Worm (Caenorhabditis elegans) whole organism, mixed stage, embryonic: Measurements from ENCODE around the gene ntl-3.

ENCODE experiments used
- M03D4.4 ChIP-seq: sonication (generic microtip); optimal IDR thresholded peaks from 2 replicates; lab custom pipeline; 2017; ENCODE audit warnings: mild to moderate bottlenecking, missing genetic modification characterization, missing compliant biosample characterization
- blmp-1 ChIP-seq: fragments of 150-350 bp; optimal IDR thresholded peaks from 2 replicates; lab custom pipeline; 2014; ENCODE audit warnings: missing biosample characterization, missing genetic modification characterization
- ceh-39 ChIP-seq: fragments of 150-350 bp; optimal IDR thresholded peaks from 2 replicates; lab custom pipeline; 2014; ENCODE audit warnings: missing biosample characterization, missing genetic modification characterization
- ceh-43 ChIP-seq: fragments of 200-800 bp; sonication (Bioruptor generic); optimal IDR thresholded peaks from 2 replicates; lab custom pipeline; 2018; ENCODE audit warnings: mild to moderate bottlenecking, missing genetic modification characterization, moderate library complexity, missing compliant biosample characterization
- ceh-83 ChIP-seq: fragments of 200-800 bp; sonication (Bioruptor generic); optimal IDR thresholded peaks from 2 replicates; lab custom pipeline; 2018; ENCODE audit warnings: mild to moderate bottlenecking, missing genetic modification characterization, missing compliant biosample characterization
- cnd-1 ChIP-seq: fragments of 200-800 bp; sonication (Bioruptor generic); optimal IDR thresholded peaks from 2 replicates; lab custom pipeline; 2018; ENCODE audit warnings: mild to moderate bottlenecking, missing genetic modification characterization, missing compliant biosample characterization
- drap-1 ChIP-seq: fragments of 200-800 bp; sonication (Bioruptor generic); optimal IDR thresholded peaks from 3 replicates; lab custom pipeline; 2018; ENCODE audit warnings: mild to moderate bottlenecking, missing genetic modification characterization, missing compliant biosample characterization
- elt-1 ChIP-seq: sonication (generic microtip); optimal IDR thresholded peaks from 2 replicates; lab custom pipeline; 2017; ENCODE audit warnings: missing genetic modification characterization, mild to moderate bottlenecking, missing compliant biosample characterization, antibody characterized with exemption, moderate library complexity, borderline replicate concordance; ENCODE audit not compliant: insufficient read depth
- elt-3 ChIP-seq: fragments of 150-350 bp; optimal IDR thresholded peaks from 2 replicates; lab custom pipeline; 2014; ENCODE audit warnings: missing biosample characterization, missing genetic modification characterization
- flh-1 ChIP-seq: fragments of 200-800 bp; sonication (Bioruptor generic); optimal IDR thresholded peaks from 2 replicates; lab custom pipeline; 2018; ENCODE audit warnings: mild to moderate bottlenecking, missing genetic modification characterization, moderate library complexity, missing compliant biosample characterization
- ham-2 ChIP-seq: fragments of 200-800 bp; sonication (Bioruptor generic); optimal IDR thresholded peaks from 2 replicates; lab custom pipeline; 2018; ENCODE audit warnings: mild to moderate bottlenecking, missing genetic modification characterization, missing compliant biosample characterization
- hlh-1 ChIP-seq: fragments of 150-350 bp; optimal IDR thresholded peaks from 2 replicates; lab custom pipeline; 2014; ENCODE audit warnings: missing biosample characterization, missing genetic modification reagents, missing genetic modification characterization
- lin-13 ChIP-seq: fragments of 150-350 bp; optimal IDR thresholded peaks from 2 replicates; lab custom pipeline; 2014; ENCODE audit warnings: missing biosample characterization, missing genetic modification characterization
- lin-32 ChIP-seq: fragments of 200-800 bp; sonication (Bioruptor generic); optimal IDR thresholded peaks from 2 replicates; lab custom pipeline; 2018; ENCODE audit warnings: mild to moderate bottlenecking, missing genetic modification characterization, missing compliant biosample characterization
- lsy-2 ChIP-seq: fragments of 150-350 bp; optimal IDR thresholded peaks from 2 replicates; lab custom pipeline; 2014; ENCODE audit warnings: missing biosample characterization, missing genetic modification characterization
- mab-5 ChIP-seq: fragments of 150-350 bp; optimal IDR thresholded peaks from 2 replicates; lab custom pipeline; 2014; ENCODE audit warnings: missing biosample characterization, missing genetic modification characterization
- mep-1 ChIP-seq: fragments of 150-350 bp; optimal IDR thresholded peaks from 2 replicates; lab custom pipeline; 2017; ENCODE audit warnings: missing biosample characterization, missing genetic modification reagents, missing genetic modification characterization, inconsistent platforms
- mls-2 ChIP-seq: sonication (generic microtip); optimal IDR thresholded peaks from 2 replicates; lab custom pipeline; 2016; ENCODE audit warnings: mild to moderate bottlenecking, missing genetic modification characterization, moderate library complexity, missing compliant biosample characterization
- nhr-2 ChIP-seq: fragments of 150-350 bp; optimal IDR thresholded peaks from 2 replicates; lab custom pipeline; 2014; ENCODE audit warnings: missing biosample characterization, missing genetic modification characterization
- nhr-237 ChIP-seq: fragments of 150-350 bp; optimal IDR thresholded peaks from 2 replicates; lab custom pipeline; 2014; ENCODE audit warnings: missing biosample characterization, missing genetic modification characterization
- nhr-28 ChIP-seq: fragments of 150-350 bp; optimal IDR thresholded peaks from 2 replicates; lab custom pipeline; 2014; ENCODE audit warnings: missing biosample characterization, missing genetic modification characterization
- nhr-76 ChIP-seq: sonication (generic microtip); optimal IDR thresholded peaks from 2 replicates; lab custom pipeline; 2017; ENCODE audit warnings: missing biosample characterization, missing genetic modification characterization
- sem-2 ChIP-seq: fragments of 200-800 bp; sonication (Bioruptor generic); optimal IDR thresholded peaks from 2 replicates; lab custom pipeline; 2018; ENCODE audit warnings: mild to moderate bottlenecking, missing genetic modification characterization, missing compliant biosample characterization
- sptf-1 ChIP-seq: sonication (generic microtip); optimal IDR thresholded peaks from 2 replicates; lab custom pipeline; 2017; ENCODE audit warnings: mild to moderate bottlenecking, missing genetic modification characterization, moderate library complexity, missing compliant biosample characterization
- tbx-8 ChIP-seq: fragments of 200-800 bp; sonication (Bioruptor generic); optimal IDR thresholded peaks from 2 replicates; lab custom pipeline; 2018; ENCODE audit warnings: mild to moderate bottlenecking, missing genetic modification characterization, moderate library complexity, missing compliant biosample characterization
- unc-120 ChIP-seq: sonication (generic microtip); optimal IDR thresholded peaks from 2 replicates; lab custom pipeline; 2017; ENCODE audit warnings: missing genetic modification characterization, missing compliant biosample characterization; ENCODE audit not compliant: poor library complexity, severe bottlenecking
- unc-39 ChIP-seq: fragments of 150-350 bp; optimal IDR thresholded peaks from 2 replicates; lab custom pipeline; 2014; ENCODE audit warnings: missing biosample characterization, missing genetic modification characterization
- unc-62 ChIP-seq: fragments of 150-350 bp; optimal IDR thresholded peaks from 2 replicates; lab custom pipeline; 2014; ENCODE audit warnings: missing biosample characterization, missing genetic modification reagents, missing genetic modification characterization
- zip-8 ChIP-seq: fragments of 150-350 bp; optimal IDR thresholded peaks from 2 replicates; lab custom pipeline; 2014; ENCODE audit warnings: missing biosample characterization, missing genetic modification characterization
- ztf-11 ChIP-seq: fragments of 150-350 bp; optimal IDR thresholded peaks from 2 replicates; lab custom pipeline; 2014; ENCODE audit warnings: missing biosample characterization, missing genetic modification characterization

Gene ntl-3

DNA sequence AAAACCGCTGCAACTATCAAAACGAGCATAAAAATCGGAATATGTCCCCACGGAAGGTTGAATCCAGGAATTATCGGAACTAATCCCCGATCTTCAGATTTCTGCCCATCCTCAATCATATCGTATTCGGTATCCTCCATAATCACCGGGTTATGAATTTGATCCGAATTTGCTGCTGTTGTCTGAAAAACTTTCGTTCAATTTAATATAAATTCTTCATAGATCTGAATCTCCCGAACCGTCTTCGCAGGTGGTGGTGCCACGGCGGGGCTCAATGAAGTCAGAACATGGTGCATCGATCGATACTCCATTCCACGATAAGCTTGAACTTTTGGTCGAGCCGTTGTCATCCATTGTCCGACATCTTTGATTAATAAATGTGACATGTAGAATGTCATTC is 10.6 kb upstream of the ntl-3 start:
- no peak for TF ChIP-seq elt-3
- no peak for TF ChIP-seq hlh-1 (tag; lab: Kevin White, UChicago)
- no peak for TF ChIP-seq M03D4.4 (tag; lab: Kevin White, UChicago)
- TF ChIP-seq sem-2, result no peak
- TF ChIP-seq cnd-1 (tag; lab: Kevin White, UChicago), result no peak
- no peak for TF ChIP-seq mep-1 (tag; lab: Kevin White, UChicago)
- TF ChIP-seq ceh-39, result no peak
- no peak for TF ChIP-seq zip-8
- no peak for TF ChIP-seq ztf-11 (tag; lab: Kevin White, UChicago)
- no peak for TF ChIP-seq nhr-76 (tag; lab: Kevin White, UChicago)
- TF ChIP-seq ceh-43 (GFP tag; lab: Kevin White, UChicago), result no peak
- no peak for TF ChIP-seq drap-1 (GFP tag; lab: Kevin White, UChicago)
- TF ChIP-seq lin-32 (GFP tag; lab: Kevin White, UChicago), result no peak
- TF ChIP-seq nhr-28 (tag; lab: Kevin White, UChicago), result no peak
- no peak for TF ChIP-seq flh-1 (GFP tag; lab: Kevin White, UChicago)
- TF ChIP-seq mab-5 (tag; lab: Kevin White, UChicago), result no peak
- no peak for TF ChIP-seq ham-2 (GFP tag; lab: Kevin White, UChicago)
- TF ChIP-seq, all 35 proteins: peak for 0

- TF ChIP-seq flh-1 (GFP tag; lab: Kevin White, UChicago), result no peak
- no peak for TF ChIP-seq tbx-8 (GFP tag; lab: Kevin White, UChicago)
- TF ChIP-seq unc-62 (GFP tag; lab: Kevin White, UChicago), result no peak
- no peak for TF ChIP-seq unc-120
- TF ChIP-seq unc-39 (tag; lab: Kevin White, UChicago), result no peak
- no peak for TF ChIP-seq cnd-1 (tag; lab: Kevin White, UChicago)
- no peak for TF ChIP-seq lsy-2
- no peak for TF ChIP-seq lin-32 (GFP tag; lab: Kevin White, UChicago)
- TF ChIP-seq ceh-83 (GFP tag; lab: Kevin White, UChicago), result no peak
- no peak for TF ChIP-seq hlh-1 (tag; lab: Kevin White, UChicago)
- no peak for TF ChIP-seq ham-2 (GFP tag; lab: Kevin White, UChicago)
- no peak for TF ChIP-seq elt-1 (tag; lab: Kevin White, UChicago)
- no peak for TF ChIP-seq blmp-1 (tag; lab: Kevin White, UChicago)
- no peak for TF ChIP-seq nhr-2 (tag; lab: Kevin White, UChicago)
Measured at ce11 chrIII:11853533-11853932, 7.3 kb upstream of the ntl-3 start.

DNA sequence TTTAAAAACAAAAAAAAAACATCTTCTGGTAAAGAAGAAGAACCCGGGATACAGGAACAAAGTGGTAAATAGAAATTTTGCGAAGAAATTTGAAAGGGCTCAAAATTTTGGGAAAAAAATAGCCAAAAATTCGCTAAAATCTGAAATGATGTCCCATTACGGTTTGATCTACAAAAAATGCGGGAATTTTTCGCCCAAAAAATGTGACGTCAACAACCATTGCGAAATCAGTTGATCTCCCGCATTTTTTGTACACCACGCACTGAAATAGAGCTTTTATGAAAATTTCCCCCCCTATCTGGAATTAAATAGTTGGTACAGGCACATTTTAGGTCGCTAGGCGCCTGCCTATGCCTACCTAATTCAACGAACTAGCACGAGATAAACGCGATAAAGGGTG is 3.3 kb upstream of the ntl-3 start:
- TF ChIP-seq ham-2 (GFP tag; lab: Kevin White, UChicago), result no peak
- TF ChIP-seq unc-120, result no peak
- no peak for TF ChIP-seq elt-1 (tag; lab: Kevin White, UChicago)
- no peak for TF ChIP-seq ceh-43 (GFP tag; lab: Kevin White, UChicago)
- TF ChIP-seq mab-5 (tag; lab: Kevin White, UChicago), result no peak
- no peak for TF ChIP-seq mep-1 (tag; lab: Kevin White, UChicago)
- no peak for TF ChIP-seq nhr-237 (tag; lab: Kevin White, UChicago)
- no peak for TF ChIP-seq sptf-1 (tag; lab: Kevin White, UChicago)
- TF ChIP-seq sem-2, result no peak
- no peak for TF ChIP-seq hlh-1 (tag; lab: Kevin White, UChicago)
- no peak for TF ChIP-seq flh-1 (GFP tag; lab: Kevin White, UChicago)
- no peak for TF ChIP-seq cnd-1 (tag; lab: Kevin White, UChicago)
- TF ChIP-seq mls-2 (tag; lab: Kevin White, UChicago), result no peak
- TF ChIP-seq nhr-76 (tag; lab: Kevin White, UChicago), result no peak
- TF ChIP-seq lin-13, result no peak

DNA sequence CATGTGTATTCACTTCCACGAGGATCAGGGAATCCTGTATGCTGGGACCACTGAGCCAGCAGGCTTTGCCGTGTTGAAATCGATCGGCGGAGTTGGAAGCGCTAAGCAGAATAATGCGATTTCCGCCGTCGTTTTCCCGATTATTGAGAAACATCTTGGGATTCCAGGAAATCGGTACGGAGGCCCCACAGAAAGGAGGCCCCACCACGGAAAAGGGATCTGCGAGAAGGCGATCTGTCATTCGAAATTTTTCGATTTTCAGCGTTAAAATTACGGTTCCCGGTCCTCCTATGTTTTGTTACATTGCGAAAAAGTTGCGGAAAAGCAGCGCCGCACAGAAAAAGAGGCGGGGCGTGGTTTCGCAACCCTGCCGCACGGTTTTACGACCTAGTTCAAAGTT is 2.1 kb upstream of the ntl-3 start:
- TF ChIP-seq tbx-8 (GFP tag; lab: Kevin White, UChicago) (peak; percentile 8), cnd-1 (tag; lab: Kevin White, UChicago) (peak; percentile 39), M03D4.4 (tag; lab: Kevin White, UChicago) (peak; percentile 17), ztf-11 (tag; lab: Kevin White, UChicago) (no peak)
- TF ChIP-seq, all 35 proteins: peak for 3

DNA sequence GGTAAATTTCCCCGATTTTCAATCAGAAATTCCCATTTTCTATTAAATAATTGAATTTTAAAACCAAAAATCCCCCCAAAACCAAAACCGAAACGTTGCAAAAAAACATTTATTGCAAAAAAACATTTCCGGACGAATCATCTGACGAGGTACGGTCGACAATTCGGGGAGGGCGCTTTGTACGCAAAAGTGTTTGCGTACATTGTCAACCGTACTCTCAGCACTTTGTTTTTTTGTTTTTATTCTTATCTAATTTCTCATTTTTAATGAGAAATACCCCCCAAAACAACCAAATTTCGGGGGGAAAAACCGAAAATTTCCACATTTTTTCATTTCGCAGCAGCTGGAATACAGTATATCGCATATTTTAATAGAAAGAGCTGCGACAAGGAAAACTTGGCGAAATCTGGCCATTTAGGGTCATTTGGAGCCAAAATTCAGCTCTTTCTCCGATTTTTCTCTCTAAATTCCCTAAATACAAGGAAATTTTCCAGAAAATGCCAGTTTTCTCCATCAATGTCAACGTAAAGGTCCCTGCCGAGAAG is 1.5 kb upstream of the ntl-3 start, which contains the start of gene mif-1:
mif-1 (plus strand) TSS at position 495 of the 545 bp plus-strand sequence.
- TF ChIP-seq lsy-2 (peak; percentile 96), nhr-76 (tag; lab: Kevin White, UChicago) (no peak)
